Fruit fly (Drosophila melanogaster): ENCODE data around the gene sowah.

DNA sequence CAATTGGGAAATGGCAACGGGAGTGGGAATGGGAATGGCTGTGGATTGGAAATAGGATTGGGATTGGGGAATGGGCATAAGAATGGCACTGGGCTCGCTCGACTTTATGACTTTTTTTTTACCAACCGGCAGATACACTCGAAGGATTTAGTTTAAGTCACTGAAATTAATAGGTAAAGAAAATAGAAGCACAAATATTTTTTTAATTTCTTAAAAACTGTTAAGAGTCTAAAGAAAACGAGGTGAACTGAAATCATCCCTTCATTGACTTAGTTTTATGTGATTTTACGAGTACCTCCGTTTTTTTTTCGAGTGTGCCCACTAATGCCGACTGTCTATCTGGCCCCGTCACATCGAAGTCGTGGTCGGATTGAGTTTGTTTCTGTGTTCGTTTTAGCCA is 2.5 kb upstream of the sowah start:
- TF ChIP-seq h (GFP tag; optimal IDR thresholded peaks at IDR 0.05) (no peak), psq (GFP tag; optimal IDR thresholded peaks at IDR 0.05) (no peak), usp (GFP tag; optimal IDR thresholded peaks at IDR 0.05) (no peak), br (GFP tag; optimal IDR thresholded peaks at IDR 0.05) (no peak), HLH106 (tag; optimal IDR thresholded peaks at IDR 0.05) (no peak), pan (optimal IDR thresholded peaks at IDR 0.05) (no peak), rgr (GFP tag; optimal IDR thresholded peaks at IDR 0.05) (no peak), Vsx2 (GFP tag; optimal IDR thresholded peaks at IDR 0.05; ENCODE audit: partially characterized antibody) (no peak), Hr83 (GFP tag; optimal IDR thresholded peaks at IDR 0.05; ENCODE audit: poor library complexity, severe bottlenecking) (no peak), GATAd (GFP tag; optimal IDR thresholded peaks at IDR 0.05) (no peak), Dfd (GFP tag; optimal IDR thresholded peaks at IDR 0.05) (no peak)
